Fruit fly (Drosophila melanogaster): ENCODE data around the gene CG45690.

The CG45690 gene

DNA sequence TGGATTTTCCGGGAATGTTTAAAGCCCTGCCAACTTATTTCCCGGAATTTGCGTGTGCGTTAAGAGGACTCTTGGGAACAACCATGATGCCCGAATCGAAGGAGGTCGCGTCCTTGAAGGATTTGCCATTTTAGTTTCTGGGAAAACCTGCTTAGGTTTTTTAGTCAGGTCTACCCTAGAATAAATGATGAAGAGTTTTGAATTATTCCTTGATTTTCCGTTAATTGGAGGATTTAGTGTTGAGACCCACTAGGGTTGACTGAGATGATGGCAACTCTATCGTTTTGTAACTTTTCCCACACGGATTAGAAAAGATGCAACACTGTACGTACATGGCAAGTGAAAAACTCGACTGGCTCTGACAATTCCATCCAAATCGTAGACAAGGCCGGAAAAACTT lies 6.8 kb upstream of the CG45690 start, which contains the start of gene dbf:
Gene dbf, plus strand, starts transcription at position 301 of the 400 bp plus-strand sequence.
- no peak for TF ChIP-seq CG9797 (GFP tag; optimal IDR thresholded peaks at IDR 0.05)
- TF ChIP-seq CG13894 (tag; optimal IDR thresholded peaks at IDR 0.05): no peak
- no peak for TF ChIP-seq Antp (GFP tag; optimal IDR thresholded peaks at IDR 0.05)
- no peak for TF ChIP-seq Hey (tag; optimal IDR thresholded peaks at IDR 0.05)
- TF ChIP-seq Dip3 (GFP tag; optimal IDR thresholded peaks at IDR 0.05): no peak
- no peak for TF ChIP-seq Sox102F (GFP tag; optimal IDR thresholded peaks at IDR 0.05)
- no peak for TF ChIP-seq CG6272 (GFP tag; IDR thresholded peaks at IDR 0.05)
- TF ChIP-seq onecut (GFP tag; IDR thresholded peaks at IDR 0.05): no peak
- no peak for TF ChIP-seq NC2β (GFP tag; optimal IDR thresholded peaks at IDR 0.05)

DNA sequence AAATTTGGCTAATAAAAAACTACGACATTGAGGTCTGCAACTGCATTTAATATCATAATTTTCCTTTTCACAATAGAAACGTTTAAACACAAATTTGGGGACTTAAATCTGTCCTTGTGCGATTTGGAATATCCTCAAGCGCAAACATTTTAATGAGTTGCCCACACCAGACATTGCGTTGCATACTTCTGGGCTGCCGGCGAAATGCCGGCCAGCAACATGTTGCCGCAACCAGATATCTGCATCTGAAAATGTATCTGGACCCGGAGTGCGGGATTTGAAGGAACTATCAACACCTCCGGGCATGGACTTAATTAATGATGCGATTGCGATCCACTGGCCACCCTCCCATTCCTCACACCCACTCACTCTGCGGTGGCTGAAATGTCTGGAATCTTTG lies 3.6 kb upstream of the CG45690 start:
- TF ChIP-seq CG12391 (tag; optimal IDR thresholded peaks at IDR 0.05): no peak
- peak; percentile 19 for TF ChIP-seq zen (tag; optimal IDR thresholded peaks at IDR 0.05)
- no peak for TF ChIP-seq ap (GFP tag; IDR thresholded peaks at IDR 0.05)
- TF ChIP-seq Mes4 (GFP tag; optimal IDR thresholded peaks at IDR 0.05): no peak
- TF ChIP-seq H2.0 (GFP tag; IDR thresholded peaks at IDR 0.05): no peak
- no peak for TF ChIP-seq Ada2b (GFP tag; IDR thresholded peaks at IDR 0.05)
- TF ChIP-seq gfzf (GFP tag; optimal IDR thresholded peaks at IDR 0.05): no peak
- no peak for TF ChIP-seq rib (GFP tag; IDR thresholded peaks at IDR 0.05)
- TF ChIP-seq ranshi (GFP tag; IDR thresholded peaks at IDR 0.05): no peak
- TF ChIP-seq CG30020 (tag; optimal IDR thresholded peaks at IDR 0.05): no peak
- no peak for TF ChIP-seq CG11695 (GFP tag; IDR thresholded peaks at IDR 0.05)
- no peak for TF ChIP-seq hb (GFP tag; IDR thresholded peaks at IDR 0.05; ENCODE audit: partially characterized antibody)
- no peak for TF ChIP-seq B-H1 (GFP tag; IDR thresholded peaks at IDR 0.05)
- TF ChIP-seq chinmo (GFP tag; IDR thresholded peaks at IDR 0.05; ENCODE audit: partially characterized antibody): no peak
- no peak for TF ChIP-seq CG7372 (GFP tag; IDR thresholded peaks at IDR 0.05)
- no peak for TF ChIP-seq crc (GFP tag; optimal IDR thresholded peaks at IDR 0.05)
- peak; percentile 99 for TF ChIP-seq CG11504 (tag; optimal IDR thresholded peaks at IDR 0.05)
- no peak for TF ChIP-seq CG15601 (tag; optimal IDR thresholded peaks at IDR 0.05)
- no peak for TF ChIP-seq CG13296 (GFP tag; optimal IDR thresholded peaks at IDR 0.05)
- no peak for TF ChIP-seq CG9609 (GFP tag; optimal IDR thresholded peaks at IDR 0.05)
- 0 out of 3 replicates have a peak, but pooled peaks have one; percentile 30 for TF ChIP-seq CG2199 (GFP tag; IDR thresholded peaks at IDR 0.05)
- no peak for TF ChIP-seq Six4 (GFP tag; optimal IDR thresholded peaks at IDR 0.05)
- no peak for TF ChIP-seq CG7357 (GFP tag; IDR thresholded peaks at IDR 0.05)
- TF ChIP-seq NC2α (GFP tag; optimal IDR thresholded peaks at IDR 0.05): no peak
- TF ChIP-seq CG8359 (GFP tag; optimal IDR thresholded peaks at IDR 0.05; ENCODE audit: borderline replicate concordance): no peak

DNA sequence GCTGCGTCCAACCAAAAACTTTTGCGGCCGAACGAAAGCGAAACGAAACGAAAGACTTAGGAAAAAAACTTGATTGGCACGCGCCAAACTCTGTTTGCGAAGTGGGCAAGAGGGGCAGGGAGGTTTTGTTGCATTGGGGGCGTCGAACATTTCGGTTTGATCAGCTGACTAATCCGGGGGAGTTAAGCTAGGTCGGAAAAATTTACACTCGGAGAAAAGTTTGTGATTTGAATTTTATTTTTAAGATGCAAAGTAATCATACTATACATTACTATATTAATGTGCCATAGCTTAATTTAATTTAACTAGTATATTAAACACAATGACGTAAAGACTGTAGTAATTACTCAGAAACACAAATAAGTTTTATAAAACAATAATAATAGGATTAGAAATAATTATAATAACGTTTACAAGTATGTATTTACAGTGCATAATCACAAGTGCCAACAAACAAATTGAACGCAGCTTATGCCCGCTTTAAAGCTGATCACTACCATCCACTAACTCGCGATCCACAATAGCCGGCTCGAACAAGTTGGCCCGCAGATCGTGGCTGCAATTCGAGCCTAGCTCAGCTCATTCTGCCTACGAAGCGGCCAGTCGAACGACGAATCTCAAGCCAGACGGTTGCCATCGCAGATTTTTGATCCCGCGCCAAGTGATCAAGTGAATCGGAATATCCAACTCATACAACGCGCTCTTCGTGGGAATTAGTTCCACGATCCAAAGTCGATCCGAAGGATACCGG lies 3.6 kb downstream of the CG45690 start, which contains the start of gene CG31871:
Gene CG31871, plus strand, starts transcription at position 592 of the 751 bp plus-strand sequence.
- TF ChIP-seq rib (GFP tag; IDR thresholded peaks at IDR 0.05) (no peak), HmgZ (tag; optimal IDR thresholded peaks at IDR 0.05) (peak; percentile 43), Hr39 (optimal IDR thresholded peaks at IDR 0.05) (no peak), Hand (GFP tag; optimal IDR thresholded peaks at IDR 0.05) (no peak), zf30C (GFP tag; optimal IDR thresholded peaks at IDR 0.05) (no peak), CG14965 (GFP tag; optimal IDR thresholded peaks at IDR 0.05; ENCODE audit: borderline replicate concordance) (no peak), CG31224 (GFP tag; IDR thresholded peaks at IDR 0.05) (peak; percentile 36), br (optimal IDR thresholded peaks at IDR 0.05) (no peak), CG8290 (GFP tag; optimal IDR thresholded peaks at IDR 0.05) (peak; percentile 9), CG8290 (tag; optimal IDR thresholded peaks at IDR 0.05) (no peak), CG1024 (GFP tag; IDR thresholded peaks at IDR 0.05) (0 out of 2 replicates have a peak, but pooled peaks have one; percentile 20), tap (tag; optimal IDR thresholded peaks at IDR 0.05) (peak; percentile 75), CG2875 (GFP tag; optimal IDR thresholded peaks at IDR 0.05) (peak; percentile 52), ems (GFP tag; optimal IDR thresholded peaks at IDR 0.05) (no peak), Taf1 (GFP tag; IDR thresholded peaks at IDR 0.05) (no peak), sr (GFP tag; IDR thresholded peaks at IDR 0.05) (0 out of 3 replicates have a peak, but pooled peaks have one; percentile 11), CG12104 (GFP tag; optimal IDR thresholded peaks at IDR 0.05) (peak; percentile 32), CG2678 (tag; optimal IDR thresholded peaks at IDR 0.05) (peak; percentile 88), CG12391 (tag; optimal IDR thresholded peaks at IDR 0.05) (peak; percentile 83)

Measured in whole organism, embryonic.